Worm (Caenorhabditis elegans) whole organism, early embryonic: ENCODE results near the gene osgn-1.

ENCODE experiments used
- ama-1 ChIP-seq: fragments of 150-350 bp; optimal IDR thresholded peaks from 2 replicates; lab custom pipeline; 2014
- ceh-13 ChIP-seq: fragments of 200-800 bp; sonication (Bioruptor generic); optimal IDR thresholded peaks from 2 replicates; lab custom pipeline; 2018; ENCODE audit warnings: mild to moderate bottlenecking, missing genetic modification characterization, missing compliant biosample characterization
- ets-7 ChIP-seq: sonication (generic microtip); optimal IDR thresholded peaks from 2 replicates; lab custom pipeline; 2016; ENCODE audit warnings: missing genotype, missing genetic modification characterization, missing compliant biosample characterization
- flt-1 ChIP-seq: fragments of 200-800 bp; sonication (Bioruptor generic); IDR thresholded peaks from 2 replicates; pipeline ENCODE4 v1.3.6; 2022; ENCODE audit warnings: missing genetic modification characterization, missing compliant biosample characterization

ce11 chrIV:4236025-4236407, 28.8 kb downstream of the osgn-1 start:
- no peak for TF ChIP-seq ama-1
- TF ChIP-seq ceh-13 (GFP tag; lab: Kevin White, UChicago) = no peak
- TF ChIP-seq ets-7 (tag; lab: Kevin White, UChicago) = no peak
- no peak for TF ChIP-seq flt-1
